Fruit fly (Drosophila melanogaster): ENCODE data around the gene prage.

The prage gene

DNA sequence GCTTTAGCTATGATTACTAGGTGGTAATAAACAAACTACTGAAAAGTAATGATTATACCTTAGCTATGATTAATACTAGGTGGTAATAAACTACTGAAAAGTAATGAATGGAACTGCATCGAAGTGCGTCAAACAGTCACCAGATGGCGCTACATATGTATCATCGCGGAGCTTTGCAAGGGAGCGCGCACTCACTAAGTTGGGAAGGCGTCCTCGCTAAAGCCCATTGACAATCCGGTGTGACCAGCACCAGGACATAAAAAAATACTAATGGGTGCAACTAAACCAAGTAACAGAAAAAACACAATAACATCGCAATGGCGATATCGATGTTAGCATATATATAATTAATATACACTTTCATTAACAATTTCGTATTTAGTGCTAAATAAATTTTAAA, 893 bp upstream of the prage start (continued):
- peak; percentile 82 for TF ChIP-seq Med (GFP tag)
- TF ChIP-seq CG11560 (tag; IDR thresholded peaks at IDR 0.05), result no peak
- no peak for TF ChIP-seq CG10209 (GFP tag; optimal IDR thresholded peaks at IDR 0.05)
- 0 out of 2 replicates have a peak, but pooled peaks have one; percentile 8 for TF ChIP-seq sens-2 (GFP tag; IDR thresholded peaks at IDR 0.05)
- TF ChIP-seq wdn (GFP tag; IDR thresholded peaks at IDR 0.05), result no peak
- TF ChIP-seq CG10959 (GFP tag; IDR thresholded peaks at IDR 0.05), result no peak
- no peak for TF ChIP-seq ewg (GFP tag; optimal IDR thresholded peaks at IDR 0.05)
- peak; percentile 68 for TF ChIP-seq sens (GFP tag)
- no peak for TF ChIP-seq CG8281 (tag; optimal IDR thresholded peaks at IDR 0.05)
- TF ChIP-seq CTCF (GFP tag; optimal IDR thresholded peaks at IDR 0.05), result peak; percentile 95
- peak; percentile 6 for TF ChIP-seq Fer1 (GFP tag; optimal IDR thresholded peaks at IDR 0.05)
- TF ChIP-seq Gug (GFP tag; IDR thresholded peaks at IDR 0.05), result no peak
- no peak for TF ChIP-seq Gsc (GFP tag; IDR thresholded peaks at IDR 0.05)
- TF ChIP-seq tap (tag; optimal IDR thresholded peaks at IDR 0.05), result no peak
- no peak for TF ChIP-seq Taf1 (GFP tag; IDR thresholded peaks at IDR 0.05)
- TF ChIP-seq pho (GFP tag; optimal IDR thresholded peaks at IDR 0.05), result no peak
- TF ChIP-seq TFAM (GFP tag; optimal IDR thresholded peaks at IDR 0.05), result no peak
- no peak for TF ChIP-seq Mes4 (GFP tag; optimal IDR thresholded peaks at IDR 0.05)
- no peak for TF ChIP-seq CG11696 (GFP tag; IDR thresholded peaks at IDR 0.05)
- no peak for TF ChIP-seq CG11504 (tag; optimal IDR thresholded peaks at IDR 0.05)
- TF ChIP-seq nerfin-1 (tag; optimal IDR thresholded peaks at IDR 0.05), result no peak
- peak; percentile 61; the same call in 1 of the 2 replicates for TF ChIP-seq MBD-R2 (GFP tag; IDR thresholded peaks at IDR 0.05)
- peak; percentile 44 for TF ChIP-seq CG9932 (GFP tag; IDR thresholded peaks at IDR 0.05)
- no peak for TF ChIP-seq CG16815 (GFP tag; optimal IDR thresholded peaks at IDR 0.05)
- TF ChIP-seq CG17829 (tag; optimal IDR thresholded peaks at IDR 0.05), result peak; percentile 33
- no peak for TF ChIP-seq CG11695 (GFP tag; IDR thresholded peaks at IDR 0.05)
- no peak for TF ChIP-seq ttk (GFP tag; IDR thresholded peaks at IDR 0.05)
- TF ChIP-seq usp (GFP tag; optimal IDR thresholded peaks at IDR 0.05), result no peak
- no peak for TF ChIP-seq lov (optimal IDR thresholded peaks at IDR 0.05)
- TF ChIP-seq lov (GFP tag; IDR thresholded peaks at IDR 0.05), result no peak
- no peak for TF ChIP-seq jigr1 (GFP tag; IDR thresholded peaks at IDR 0.05)
- TF ChIP-seq CG7372 (GFP tag; IDR thresholded peaks at IDR 0.05), result no peak
- TF ChIP-seq cad (GFP tag; optimal IDR thresholded peaks at IDR 0.05), result peak; percentile 57
- TF ChIP-seq zf30C (GFP tag; optimal IDR thresholded peaks at IDR 0.05), result no peak
- TF ChIP-seq az2 (GFP tag; optimal IDR thresholded peaks at IDR 0.05), result no peak
- no peak for TF ChIP-seq caup (GFP tag; optimal IDR thresholded peaks at IDR 0.05; ENCODE audit: severe bottlenecking)
- no peak for TF ChIP-seq CG4707 (GFP tag; optimal IDR thresholded peaks at IDR 0.05)
- no peak for TF ChIP-seq CG8388 (GFP tag; optimal IDR thresholded peaks at IDR 0.05)
- TF ChIP-seq NK7.1 (GFP tag; optimal IDR thresholded peaks at IDR 0.05), result no peak
- no peak for TF ChIP-seq bigmax (GFP tag; optimal IDR thresholded peaks at IDR 0.05)
- TF ChIP-seq Hr51 (GFP tag; optimal IDR thresholded peaks at IDR 0.05), result no peak
- no peak for TF ChIP-seq CG17802 (tag; optimal IDR thresholded peaks at IDR 0.05)
- TF ChIP-seq br (optimal IDR thresholded peaks at IDR 0.05), result no peak
- peak; percentile 60; the same call in 2 of the 3 replicates for TF ChIP-seq Opbp (GFP tag; IDR thresholded peaks at IDR 0.05; ENCODE audit: partially characterized antibody)
- no peak for TF ChIP-seq Nf-YA (GFP tag; IDR thresholded peaks at IDR 0.05)
- TF ChIP-seq gsb (GFP tag; IDR thresholded peaks at IDR 0.05), result no peak
- no peak for TF ChIP-seq HLH3B (GFP tag; IDR thresholded peaks at IDR 0.05)
- peak; percentile 63 for TF ChIP-seq CG15514 (GFP tag; optimal IDR thresholded peaks at IDR 0.05)
- no peak for TF ChIP-seq Vsx1 (GFP tag; optimal IDR thresholded peaks at IDR 0.05)
- TF ChIP-seq phol (tag; optimal IDR thresholded peaks at IDR 0.05), result peak; percentile 56
- TF ChIP-seq tup (GFP tag; optimal IDR thresholded peaks at IDR 0.05), result no peak
- peak; percentile 35 for TF ChIP-seq CG13894 (tag; optimal IDR thresholded peaks at IDR 0.05)
- TF ChIP-seq disco-r (GFP tag; optimal IDR thresholded peaks at IDR 0.05), result no peak
- no peak for TF ChIP-seq Sin3A (optimal IDR thresholded peaks at IDR 0.05)

Measured in whole organism, embryonic.